Worm (Caenorhabditis elegans): Measurements from ENCODE around the gene rom-1.

The rom-1 gene

ce11 chrIII:4912317-4912716, 5.3 kb downstream of the rom-1 start, which contains the start of the genes F26F4.9 and cee-1 (continued):
- no peak for TF ChIP-seq gei-8 (GFP tag; optimal IDR thresholded peaks at IDR 0.05)
- no peak for TF ChIP-seq nhr-48 (tag; optimal IDR thresholded peaks at IDR 0.05)
- peak; percentile 73 for TF ChIP-seq ZK337.2 (GFP tag; IDR thresholded peaks at IDR 0.05)
- no peak for TF ChIP-seq mxl-2 (GFP tag; conservative IDR thresholded peaks at IDR 0.05)
- no peak for TF ChIP-seq F26F4.8 (GFP tag; conservative IDR thresholded peaks at IDR 0.05)
- TF ChIP-seq pha-4 (GFP tag; IDR thresholded peaks at IDR 0.05) = no peak
- no peak for TF ChIP-seq pha-4 (tag; optimal IDR thresholded peaks at IDR 0.05)
- TF ChIP-seq set-16 (GFP tag; IDR thresholded peaks at IDR 0.05) = no peak
- no peak for TF ChIP-seq Y105C5A.15 (GFP tag; IDR thresholded peaks at IDR 0.05)
- TF ChIP-seq hlh-11 (tag; optimal IDR thresholded peaks at IDR 0.05) = peak; percentile 3
- TF ChIP-seq skn-1 (tag; optimal IDR thresholded peaks at IDR 0.05) = no peak
- no peak for TF ChIP-seq hmg-1.1 (GFP tag; IDR thresholded peaks at IDR 0.05)
- TF ChIP-seq Y75B8A.6 (GFP tag; IDR thresholded peaks at IDR 0.05) = no peak
- peak; percentile 97 for TF ChIP-seq mes-2 (tag; optimal IDR thresholded peaks at IDR 0.05; ENCODE audit: poor library complexity, severe bottlenecking)
- no peak for TF ChIP-seq arid-1 (GFP tag; conservative IDR thresholded peaks at IDR 0.05)
- 0 out of 2 replicates have a peak, but pooled peaks have one; percentile 15 for TF ChIP-seq Y48G9A.11 (GFP tag; IDR thresholded peaks at IDR 0.05)
- TF ChIP-seq zip-11 (GFP tag; IDR thresholded peaks at IDR 0.05) = no peak
- no peak for TF ChIP-seq nhr-10 (tag; optimal IDR thresholded peaks at IDR 0.05)
- peak; percentile 19; the same call in 1 of the 2 replicates for TF ChIP-seq dmd-6 (GFP tag; IDR thresholded peaks at IDR 0.05)
- TF ChIP-seq ztf-11 (tag; optimal IDR thresholded peaks at IDR 0.05) = no peak
- TF ChIP-seq nhr-111 (GFP tag; optimal IDR thresholded peaks at IDR 0.05) = no peak
- no peak for TF ChIP-seq lin-38 (GFP tag; IDR thresholded peaks at IDR 0.05)
- TF ChIP-seq aha-1 (tag) = peak; percentile 86
- TF ChIP-seq unc-39 (tag; optimal IDR thresholded peaks at IDR 0.05) = no peak
- no peak for TF ChIP-seq tag-97 (GFP tag; IDR thresholded peaks at IDR 0.05)
- TF ChIP-seq zfp-3 (GFP tag; conservative IDR thresholded peaks at IDR 0.05) = no peak
- TF ChIP-seq nhr-237 (tag; optimal IDR thresholded peaks at IDR 0.05) = no peak
- TF ChIP-seq egl-27 (tag; optimal IDR thresholded peaks at IDR 0.05) = no peak
- no peak for TF ChIP-seq D1046.2 (GFP tag; IDR thresholded peaks at IDR 0.05)
- no peak for TF ChIP-seq ces-1 (GFP tag; optimal IDR thresholded peaks at IDR 0.05)
- TF ChIP-seq ztf-7 (tag; optimal IDR thresholded peaks at IDR 0.05) = no peak
- TF ChIP-seq ceh-32 (tag; optimal IDR thresholded peaks at IDR 0.05; ENCODE audit: poor library complexity) = no peak
- TF ChIP-seq ZK546.5 (tag; optimal IDR thresholded peaks at IDR 0.05) = no peak
- TF ChIP-seq zip-2 (tag; optimal IDR thresholded peaks at IDR 0.05) = no peak
- TF ChIP-seq unc-130 (GFP tag; optimal IDR thresholded peaks at IDR 0.05) = peak; percentile 86
- TF ChIP-seq rbr-2 (tag; optimal IDR thresholded peaks at IDR 0.05) = peak; percentile 32
- TF ChIP-seq egl-43 (GFP tag; IDR thresholded peaks at IDR 0.05) = no peak
- TF ChIP-seq unc-62 (GFP tag; optimal IDR thresholded peaks at IDR 0.05 in 1 of 2) = no peak
- no peak for TF ChIP-seq unc-62 (tag; optimal IDR thresholded peaks at IDR 0.05)
- peak; percentile 44 for TF ChIP-seq dve-1 (tag; optimal IDR thresholded peaks at IDR 0.05; ENCODE audit: insufficient read depth)

- peak; percentile 93 for TF ChIP-seq aha-1 (tag)
- no peak for TF ChIP-seq ceh-32 (tag; optimal IDR thresholded peaks at IDR 0.05; ENCODE audit: poor library complexity)
Observed at ce11 chrIII:4913736-4914135, 6.7 kb downstream of the rom-1 start.

DNA sequence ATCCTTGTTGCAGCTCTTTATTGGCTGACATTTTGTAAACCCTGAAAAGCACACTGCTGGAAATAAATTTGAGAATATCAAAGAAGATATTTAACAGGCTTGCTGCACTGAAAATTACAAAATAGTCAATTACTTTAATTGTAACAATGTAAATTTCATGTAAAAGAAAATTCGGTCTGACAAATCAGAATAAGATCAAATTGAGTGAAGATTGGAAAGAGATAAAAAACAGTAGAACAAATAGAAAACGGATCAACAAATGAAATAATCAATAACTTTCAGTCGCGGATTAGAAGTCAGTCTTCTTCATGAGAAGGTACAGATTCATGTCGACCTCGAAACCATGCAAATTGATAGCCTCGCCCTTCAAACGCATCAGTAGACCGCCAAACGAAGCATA, 10.1 kb downstream of the rom-1 start, which contains the start of gene rars-1:
rars-1 (minus strand) TSS at position 101 of the 400 bp plus-strand sequence.
- no peak for TF ChIP-seq lir-3 (tag; optimal IDR thresholded peaks at IDR 0.05)
- TF ChIP-seq Y105C5A.15 (GFP tag; IDR thresholded peaks at IDR 0.05) = no peak
- TF ChIP-seq mxl-3 (GFP tag; optimal IDR thresholded peaks at IDR 0.05) = no peak
- peak in 1 of 2 experiments; percentile 57 for TF ChIP-seq unc-62 (GFP tag; optimal IDR thresholded peaks at IDR 0.05 in 1 of 2)
- no peak for TF ChIP-seq unc-62 (tag; optimal IDR thresholded peaks at IDR 0.05)
- TF ChIP-seq lsy-2 (tag; optimal IDR thresholded peaks at IDR 0.05) = no peak
- no peak for TF ChIP-seq mxl-2 (GFP tag; conservative IDR thresholded peaks at IDR 0.05)
